Worm (Caenorhabditis elegans): ENCODE data around the gene dpf-4.
A peak's percentile ranks its signal among the peaks of the same experiment; 100 is the strongest.

The dpf-4 gene

ce11 chrIII:5853240-5853639 is 5.9 kb upstream of the dpf-4 start, which contains the start of gene ddx-23:
TSS of gene ddx-23 (minus strand) at chrIII:5853269.
- no peak for TF ChIP-seq hlh-4 (tag; optimal IDR thresholded peaks at IDR 0.05)
- TF ChIP-seq ztf-11 (tag; optimal IDR thresholded peaks at IDR 0.05): peak in 1 of 2 experiments; percentile 46
- TF ChIP-seq dsc-1 (tag; optimal IDR thresholded peaks at IDR 0.05): peak; percentile 11
- no peak for TF ChIP-seq Y116A8C.19 (tag; optimal IDR thresholded peaks at IDR 0.05; ENCODE audit: borderline replicate concordance)
- peak; percentile 54 for TF ChIP-seq nhr-71 (tag; optimal IDR thresholded peaks at IDR 0.05)
- TF ChIP-seq unc-30 (tag; optimal IDR thresholded peaks at IDR 0.05): no peak
- no peak for TF ChIP-seq zag-1 (tag; optimal IDR thresholded peaks at IDR 0.05)
- no peak for TF ChIP-seq fkh-4 (tag; optimal IDR thresholded peaks at IDR 0.05; ENCODE audit: borderline replicate concordance)
- peak; percentile 12 for TF ChIP-seq swsn-7 (tag; optimal IDR thresholded peaks at IDR 0.05)
- TF ChIP-seq lin-35 (GFP tag; optimal IDR thresholded peaks at IDR 0.05): peak; percentile 61 to 84
- TF ChIP-seq xbp-1 (tag; optimal IDR thresholded peaks at IDR 0.05): peak; percentile 16
- TF ChIP-seq nhr-19 (GFP tag; conservative IDR thresholded peaks at IDR 0.05): 0 out of 2 replicates have a peak, but pooled peaks have one; percentile 2
- TF ChIP-seq nhr-20 (tag; optimal IDR thresholded peaks at IDR 0.05): peak; percentile 38
- no peak for TF ChIP-seq nhr-11 (tag; optimal IDR thresholded peaks at IDR 0.05)
- no peak for TF ChIP-seq fkh-8 (tag; optimal IDR thresholded peaks at IDR 0.05)
- peak; percentile 43 to 78 (median 60) for TF ChIP-seq dpl-1 (GFP tag; optimal IDR thresholded peaks at IDR 0.05)
- TF ChIP-seq unc-98 (GFP tag; IDR thresholded peaks at IDR 0.05): no peak
- no peak for TF ChIP-seq egl-27 (tag; optimal IDR thresholded peaks at IDR 0.05)
- TF ChIP-seq efl-3 (GFP tag; optimal IDR thresholded peaks at IDR 0.05): no peak
- 0 out of 2 replicates have a peak, but pooled peaks have one; percentile 6 for TF ChIP-seq mab-9 (GFP tag; IDR thresholded peaks at IDR 0.05)
- TF ChIP-seq lin-15B (tag; optimal IDR thresholded peaks at IDR 0.05): no peak
- TF ChIP-seq nhr-90 (tag; optimal IDR thresholded peaks at IDR 0.05; ENCODE audit: poor library complexity): no peak
- no peak for TF ChIP-seq pax-3 (tag; optimal IDR thresholded peaks at IDR 0.05)
- TF ChIP-seq sox-4 (tag; optimal IDR thresholded peaks at IDR 0.05): no peak
- TF ChIP-seq aly-2 (tag; optimal IDR thresholded peaks at IDR 0.05): peak; percentile 70
- peak; percentile 45 for TF ChIP-seq ztf-4 (tag; optimal IDR thresholded peaks at IDR 0.05)
- peak; percentile 9 for TF ChIP-seq rnt-1 (tag; optimal IDR thresholded peaks at IDR 0.05)
- TF ChIP-seq pag-3 (tag; optimal IDR thresholded peaks at IDR 0.05; ENCODE audit: borderline replicate concordance, insufficient read depth): no peak
- TF ChIP-seq ceh-88 (GFP tag; IDR thresholded peaks at IDR 0.05): no peak
- peak; percentile 55 for TF ChIP-seq nhr-47 (tag; optimal IDR thresholded peaks at IDR 0.05)
- TF ChIP-seq C34B4.2 (tag; optimal IDR thresholded peaks at IDR 0.05): no peak
- TF ChIP-seq elt-2 (tag; optimal IDR thresholded peaks at IDR 0.05): peak; percentile 19
- TF ChIP-seq snu-23 (GFP tag; optimal IDR thresholded peaks at IDR 0.05): peak; percentile 38
- no peak for TF ChIP-seq ces-1 (GFP tag; optimal IDR thresholded peaks at IDR 0.05)
- no peak for TF ChIP-seq mdl-1 (tag; optimal IDR thresholded peaks at IDR 0.05)
- TF ChIP-seq efl-1 (optimal IDR thresholded peaks at IDR 0.05): peak; percentile 24 to 71
- TF ChIP-seq efl-1 (GFP tag; optimal IDR thresholded peaks at IDR 0.05 in 1 of 2): peak; percentile 80 to 97
- no peak for TF ChIP-seq fos-1 (tag; optimal IDR thresholded peaks at IDR 0.05)
- no peak for TF ChIP-seq tlp-1 (tag; optimal IDR thresholded peaks at IDR 0.05)
- no peak for TF ChIP-seq hlh-17 (GFP tag; optimal IDR thresholded peaks at IDR 0.05; ENCODE audit: borderline replicate concordance)
- TF ChIP-seq mep-1 (tag; optimal IDR thresholded peaks at IDR 0.05): peak; percentile 29
- peak; percentile 1 for TF ChIP-seq lir-3 (tag; optimal IDR thresholded peaks at IDR 0.05; ENCODE audit: poor library complexity)
- peak; percentile 10 for TF ChIP-seq lin-13 (GFP tag; optimal IDR thresholded peaks at IDR 0.05)
- peak; percentile 75 for TF ChIP-seq ama-1 (optimal IDR thresholded peaks at IDR 0.05)
- peak in 1 of 2 experiments; percentile 17 for TF ChIP-seq lsy-2 (tag; optimal IDR thresholded peaks at IDR 0.05)

Data from whole organism, L1 larva.